Worm (Caenorhabditis elegans) whole organism, L2 larva: ENCODE measurements around the gene srg-10.

ENCODE experiments used
- ZK546.5 ChIP-seq: sonication (generic microtip); optimal IDR thresholded peaks from 2 replicates; lab custom pipeline; 2017; ENCODE audit warnings: missing biosample characterization, missing genetic modification characterization
- ceh-82 ChIP-seq: fragments of 150-350 bp; optimal IDR thresholded peaks from 2 replicates; lab custom pipeline; 2014; ENCODE audit warnings: missing biosample characterization, missing genetic modification characterization
- elt-3 ChIP-seq: sonication (generic microtip); optimal IDR thresholded peaks from 2 replicates; lab custom pipeline; 2017; ENCODE audit warnings: missing biosample characterization, missing genetic modification characterization
- lin-39 ChIP-seq: fragments of 150-350 bp; optimal IDR thresholded peaks from 2 replicates; lab custom pipeline; 2014; ENCODE audit warnings: missing biosample characterization, missing genetic modification reagents, missing genetic modification characterization
- lsy-2 ChIP-seq, 2 experiments: fragments of 150-350 bp in 1 of 2; sonication (generic microtip) in 1 of 2; optimal IDR thresholded peaks; 2 replicates each; lab custom pipeline; 2014 to 2017; ENCODE audit warnings: missing biosample characterization in 2 of 2, missing genetic modification characterization in 2 of 2
- nhr-129 ChIP-seq: fragments of 150-350 bp; optimal IDR thresholded peaks from 2 replicates; lab custom pipeline; 2014; ENCODE audit warnings: missing biosample characterization, missing genetic modification characterization
- nhr-23 ChIP-seq: fragments of 150-350 bp; optimal IDR thresholded peaks from 2 replicates; lab custom pipeline; 2014; ENCODE audit warnings: missing biosample characterization, missing genetic modification reagents, missing genetic modification characterization
- nhr-237 ChIP-seq: fragments of 150-350 bp; optimal IDR thresholded peaks from 2 replicates; lab custom pipeline; 2014; ENCODE audit warnings: missing biosample characterization, missing genetic modification characterization
- nhr-77 ChIP-seq: fragments of 150-350 bp; optimal IDR thresholded peaks from 2 replicates; lab custom pipeline; 2014; ENCODE audit warnings: missing biosample characterization, missing genetic modification characterization
- sem-4 ChIP-seq: fragments of 150-350 bp; optimal IDR thresholded peaks from 2 replicates; lab custom pipeline; 2014; ENCODE audit warnings: missing biosample characterization, missing genetic modification reagents, missing genetic modification characterization
- snpc-4 ChIP-seq: fragments of 150-350 bp; optimal IDR thresholded peaks from 2 replicates; lab custom pipeline; 2014; ENCODE audit warnings: missing biosample characterization, missing genetic modification characterization
- unc-39 ChIP-seq: fragments of 150-350 bp; optimal IDR thresholded peaks from 2 replicates; lab custom pipeline; 2014; ENCODE audit warnings: missing biosample characterization, missing genetic modification characterization
- ztf-1 ChIP-seq: fragments of 200-800 bp; sonication (Bioruptor generic); conservative IDR thresholded peaks from 2 replicates; pipeline ENCODE4 v1.3.6; 2022; ENCODE audit warnings: missing genetic modification characterization, missing compliant biosample characterization

DNA sequence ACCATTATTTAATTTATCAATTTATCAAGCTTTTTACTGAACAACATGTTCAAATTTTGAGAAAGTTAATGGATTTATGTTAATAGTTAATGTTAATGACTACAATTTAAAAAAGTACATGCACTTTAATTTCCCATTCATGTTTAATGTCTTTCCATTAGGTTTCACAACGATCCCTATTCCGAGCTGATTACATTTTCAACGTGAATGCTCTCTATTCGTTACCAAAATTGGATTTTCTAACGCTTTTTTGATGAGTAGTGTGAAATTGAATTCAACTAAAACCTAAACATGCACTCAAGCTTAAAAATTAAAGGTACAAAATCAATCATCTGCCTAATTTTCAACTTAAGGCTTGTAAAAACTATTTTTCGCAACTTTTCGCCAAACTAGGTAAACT lies 20.2 kb upstream of the srg-10 start:
- TF ChIP-seq nhr-237 (tag; lab: Kevin White, UChicago) (no peak), unc-39 (no peak), lin-39 (tag; lab: Kevin White, UChicago) (no peak), nhr-129 (tag; lab: Kevin White, UChicago) (no peak), elt-3 (tag; lab: Kevin White, UChicago) (no peak), ZK546.5 (no peak), ceh-82 (no peak), nhr-77 (no peak), snpc-4 (tag; lab: Kevin White, UChicago) (no peak), ztf-1 (no peak), sem-4 (no peak), nhr-23 (tag; lab: Kevin White, UChicago) (no peak), lsy-2 (tag; optimal IDR thresholded peaks at IDR 0.05; lab: Kevin White, UChicago) (no peak)
